Fruit fly (Drosophila melanogaster) S2 (cell line): ENCODE results near the gene CG17572.

Experiments
- CG8478 ChIP-seq: fragments of >200 bp; optimal IDR thresholded peaks from 2 replicates; lab custom pipeline; 2018
- CTCF ChIP-seq, 2 experiments: fragments of >200 bp; optimal IDR thresholded peaks; 2 replicates each; lab custom pipeline; 2018

- TF ChIP-seq CG8478 (lab: Kevin White, UChicago) (no peak), CTCF (optimal IDR thresholded peaks at IDR 0.05; lab: Kevin White, UChicago) (no peak)
Measured at dm6 chr2L:19053860-19054515, 20.0 kb downstream of the CG17572 start, which contains the start of gene CG10492.
